Worm (Caenorhabditis elegans) whole organism, midembryonic: ENCODE data around the gene C29E4.15.

Experiments
- T22C8.4 ChIP-seq: fragments of 200-800 bp; sonication (Bioruptor generic); IDR thresholded peaks from 2 replicates; pipeline ENCODE4 v1.3.6; 2022; ENCODE audit warnings: missing genetic modification characterization, missing compliant biosample characterization
- cog-1 ChIP-seq: sonication (generic microtip); optimal IDR thresholded peaks from 2 replicates; lab custom pipeline; 2016; ENCODE audit warnings: missing genetic modification characterization, missing compliant biosample characterization
- flt-1 ChIP-seq: fragments of 200-800 bp; sonication (Bioruptor generic); IDR thresholded peaks from 2 replicates; pipeline ENCODE4 v1.3.6; 2022; ENCODE audit warnings: missing genetic modification characterization, missing compliant biosample characterization
- klf-2 ChIP-seq: fragments of 200-800 bp; sonication (Bioruptor generic); conservative IDR thresholded peaks from 2 replicates; pipeline ENCODE4 v1.3.6; 2022; ENCODE audit warnings: missing genetic modification reagents, missing genetic modification characterization, missing compliant biosample characterization
- med-1 ChIP-seq: sonication (generic microtip); optimal IDR thresholded peaks from 2 replicates; lab custom pipeline; 2017; ENCODE audit warnings: missing genetic modification characterization, mild to moderate bottlenecking, missing compliant biosample characterization, antibody characterized with exemption, missing genetic modification reagents; ENCODE audit not compliant: insufficient read depth
- ref-1 ChIP-seq: fragments of 200-800 bp; sonication (Bioruptor generic); conservative IDR thresholded peaks from 2 replicates; pipeline ENCODE4 v1.3.6; 2022; ENCODE audit warnings: missing genetic modification reagents, missing genetic modification characterization, missing compliant biosample characterization
- tab-1 ChIP-seq: fragments of 200-800 bp; sonication (Bioruptor generic); IDR thresholded peaks from 2 replicates; pipeline ENCODE4 v1.3.6; 2022; ENCODE audit warnings: missing genetic modification characterization, missing compliant biosample characterization
- ztf-23 ChIP-seq: fragments of 200-800 bp; sonication (Bioruptor generic); IDR thresholded peaks from 2 replicates; pipeline ENCODE4 v1.3.6; 2022; ENCODE audit warnings: missing genetic modification reagents, missing genetic modification characterization, missing compliant biosample characterization
- ztf-29 ChIP-seq: fragments of 200-800 bp; sonication (Bioruptor generic); IDR thresholded peaks from 2 replicates; pipeline ENCODE4 v1.3.6; 2022; ENCODE audit warnings: missing genetic modification reagents, missing genetic modification characterization, missing compliant biosample characterization

C29E4.15 gene

DNA sequence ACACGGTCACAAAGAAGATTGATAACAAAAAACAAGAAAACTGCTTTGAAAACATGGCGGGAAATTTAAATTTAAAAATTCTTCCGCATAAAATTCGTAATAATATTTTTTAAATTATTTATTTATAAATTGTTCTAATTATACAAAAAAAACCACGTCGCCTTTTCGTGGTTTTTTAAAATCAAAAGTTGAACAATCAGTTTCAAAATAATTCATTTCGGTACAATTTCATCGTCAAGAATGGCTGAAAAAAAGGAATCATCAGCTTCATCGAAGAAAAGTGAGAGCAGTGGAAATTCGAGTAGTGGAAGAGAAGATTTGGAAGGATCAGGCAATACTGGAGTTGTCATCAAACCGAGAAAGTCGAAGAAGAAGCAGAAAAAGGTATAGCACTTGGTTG lies 16.7 kb downstream of the C29E4.15 start, which contains the start of the genes F54H12.8 and F54H12.7:
Gene F54H12.8 (minus strand): TSS at position 101 of the 400 bp plus-strand sequence.
Gene F54H12.7 (plus strand): TSS at position 229 of the 400 bp plus-strand sequence.
- no peak for TF ChIP-seq ref-1 (GFP tag; lab: Robert Waterston, UW)
- TF ChIP-seq T22C8.4 (GFP tag; lab: Robert Waterston, UW) = no peak
- no peak for TF ChIP-seq cog-1 (tag; lab: Kevin White, UChicago)
- TF ChIP-seq flt-1 = no peak
- no peak for TF ChIP-seq ztf-29

DNA sequence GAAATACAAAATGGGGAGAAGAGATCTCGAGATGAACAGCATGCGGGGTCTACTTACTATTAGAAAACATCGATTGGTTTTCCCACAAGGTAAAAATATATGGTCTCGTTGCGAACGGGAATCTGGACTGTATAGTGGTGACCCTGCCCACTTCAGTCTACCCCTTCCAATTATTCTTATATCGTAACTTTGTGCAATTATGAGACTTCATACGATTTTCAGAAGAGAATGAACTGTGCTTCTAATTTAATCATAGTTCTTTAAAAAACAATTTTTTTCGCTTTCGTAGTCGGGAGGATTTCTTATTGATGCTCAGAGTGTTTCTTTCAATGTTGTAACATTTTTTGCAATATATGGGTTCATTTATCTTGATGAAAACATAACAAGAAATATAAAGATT lies 19.6 kb downstream of the C29E4.15 start, which contains the start of gene F54H12.5:
Gene F54H12.5 (minus strand): TSS at position 101 of the 400 bp plus-strand sequence.
- no peak for TF ChIP-seq tab-1 (GFP tag; lab: Robert Waterston, UW)
- TF ChIP-seq ztf-29 = no peak
- no peak for TF ChIP-seq klf-2 (GFP tag; lab: Robert Waterston, UW)
- TF ChIP-seq T22C8.4 (GFP tag; lab: Robert Waterston, UW) = no peak
- TF ChIP-seq ref-1 (GFP tag; lab: Robert Waterston, UW) = no peak
- no peak for TF ChIP-seq flt-1
- no peak for TF ChIP-seq ztf-23 (GFP tag; lab: Robert Waterston, UW)
- no peak for TF ChIP-seq cog-1 (tag; lab: Kevin White, UChicago)
- no peak for TF ChIP-seq med-1 (GFP tag; lab: Kevin White, UChicago)

- TF ChIP-seq ztf-23 (GFP tag; lab: Robert Waterston, UW) (no peak), tab-1 (GFP tag; lab: Robert Waterston, UW) (no peak), med-1 (GFP tag; lab: Kevin White, UChicago) (no peak), flt-1 (no peak), T22C8.4 (GFP tag; lab: Robert Waterston, UW) (no peak)
Measured at ce11 chrIII:7972687-7973086, 20.3 kb downstream of the C29E4.15 start.

DNA sequence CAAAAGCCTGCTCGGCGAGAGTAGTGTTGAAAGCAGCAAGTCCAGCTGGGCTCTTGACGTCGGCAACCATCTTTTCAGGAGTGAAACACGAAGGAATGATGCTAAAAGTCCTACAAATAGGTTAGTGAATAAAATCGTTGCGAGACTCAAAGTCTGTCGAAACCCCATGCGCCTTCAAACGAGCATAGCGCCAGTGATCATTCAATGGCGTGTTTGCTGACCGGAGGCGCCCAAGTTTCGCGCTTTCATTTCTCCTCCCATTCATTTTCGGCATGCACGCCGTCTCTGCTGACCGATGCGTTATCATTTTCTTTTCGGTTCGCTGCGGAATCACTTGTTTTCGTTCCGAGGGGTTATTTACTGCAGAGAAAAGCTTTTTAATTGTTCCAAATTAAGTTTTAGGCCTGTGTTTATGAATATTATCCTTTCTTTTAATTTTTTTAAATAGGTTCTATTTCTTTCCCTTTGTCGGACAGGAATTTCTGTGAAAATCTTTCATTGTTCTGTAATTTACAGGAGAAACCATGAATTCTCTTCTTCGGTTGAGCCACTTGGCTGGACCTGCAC lies 20.9 kb downstream of the C29E4.15 start, which contains the start of the genes eef-1B.1 and aco-2:
Gene eef-1B.1 (minus strand): TSS at position 186 of the 567 bp plus-strand sequence.
Gene aco-2 (plus strand): TSS at position 517 of the 567 bp plus-strand sequence.
- no peak for TF ChIP-seq ztf-29
- TF ChIP-seq cog-1 (tag; lab: Kevin White, UChicago) = peak; percentile 1
- no peak for TF ChIP-seq tab-1 (GFP tag; lab: Robert Waterston, UW)
- no peak for TF ChIP-seq flt-1

DNA sequence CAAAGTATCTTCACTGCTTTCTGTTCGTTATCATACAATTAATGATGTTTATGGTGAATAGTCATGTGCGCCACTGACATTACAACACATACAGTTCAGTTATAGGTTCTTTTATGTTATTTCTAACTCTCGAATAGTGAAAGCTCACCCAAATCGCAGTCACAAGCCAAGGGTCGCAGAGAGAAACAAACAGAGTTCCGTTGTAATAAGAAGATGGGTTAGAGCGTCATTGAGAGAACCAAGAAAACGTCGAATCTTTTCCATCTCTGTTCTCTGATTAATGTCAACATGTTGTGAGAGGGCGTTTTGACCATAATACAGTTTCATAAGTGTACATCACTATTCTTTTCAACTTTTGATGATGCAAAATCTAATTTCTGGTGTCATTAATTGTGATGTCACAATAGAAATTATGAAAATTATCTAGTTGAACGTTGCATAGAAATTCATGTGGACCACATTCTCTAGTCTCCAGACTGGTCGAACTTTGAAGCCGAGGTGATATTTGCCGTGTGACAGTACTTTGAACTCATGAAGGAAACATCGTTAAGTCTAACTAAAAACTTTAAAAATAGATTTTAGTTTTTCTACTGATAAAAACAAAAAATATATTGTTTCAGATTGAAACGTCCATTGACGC lies 21.7 kb downstream of the C29E4.15 start:
- TF ChIP-seq cog-1 (tag; lab: Kevin White, UChicago) (no peak), ztf-23 (GFP tag; lab: Robert Waterston, UW) (no peak), T22C8.4 (GFP tag; lab: Robert Waterston, UW) (no peak), flt-1 (no peak), klf-2 (GFP tag; lab: Robert Waterston, UW) (no peak), med-1 (GFP tag; lab: Kevin White, UChicago) (no peak), ref-1 (GFP tag; lab: Robert Waterston, UW) (no peak), tab-1 (GFP tag; lab: Robert Waterston, UW) (no peak)

ce11 chrIII:7977224-7977623 lies 24.8 kb downstream of the C29E4.15 start:
- TF ChIP-seq klf-2 (GFP tag; lab: Robert Waterston, UW) (no peak), cog-1 (tag; lab: Kevin White, UChicago) (no peak), ztf-23 (GFP tag; lab: Robert Waterston, UW) (no peak), T22C8.4 (GFP tag; lab: Robert Waterston, UW) (no peak), tab-1 (GFP tag; lab: Robert Waterston, UW) (no peak), med-1 (GFP tag; lab: Kevin White, UChicago) (no peak), flt-1 (no peak), ref-1 (GFP tag; lab: Robert Waterston, UW) (no peak), ztf-29 (no peak)

DNA sequence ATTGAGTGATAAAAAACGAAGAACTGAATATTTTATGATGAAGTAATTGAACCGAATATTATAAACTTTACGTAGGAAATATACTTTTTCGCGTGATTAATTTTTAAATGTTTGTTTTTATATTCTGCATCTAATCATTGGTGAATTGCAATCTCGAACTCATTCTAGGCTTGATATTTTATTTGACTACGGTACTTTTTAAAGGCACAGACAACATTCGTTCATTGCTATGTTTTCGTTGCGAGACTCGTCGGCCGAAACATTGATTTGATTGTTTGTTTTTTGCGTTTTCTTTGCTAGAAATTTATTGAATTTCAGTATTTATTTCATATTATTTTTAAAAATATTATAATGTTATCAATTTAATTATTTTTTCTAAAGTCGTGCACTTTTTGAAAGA lies 25.4 kb downstream of the C29E4.15 start, which contains the start of gene C06G4.4:
Gene C06G4.4 (minus strand): TSS at position 36 of the 400 bp plus-strand sequence.
- TF ChIP-seq ref-1 (GFP tag; lab: Robert Waterston, UW) (no peak), tab-1 (GFP tag; lab: Robert Waterston, UW) (no peak), T22C8.4 (GFP tag; lab: Robert Waterston, UW) (no peak), flt-1 (no peak), klf-2 (GFP tag; lab: Robert Waterston, UW) (no peak), cog-1 (tag; lab: Kevin White, UChicago) (no peak), med-1 (GFP tag; lab: Kevin White, UChicago) (no peak), ztf-29 (no peak), ztf-23 (GFP tag; lab: Robert Waterston, UW) (no peak)

DNA sequence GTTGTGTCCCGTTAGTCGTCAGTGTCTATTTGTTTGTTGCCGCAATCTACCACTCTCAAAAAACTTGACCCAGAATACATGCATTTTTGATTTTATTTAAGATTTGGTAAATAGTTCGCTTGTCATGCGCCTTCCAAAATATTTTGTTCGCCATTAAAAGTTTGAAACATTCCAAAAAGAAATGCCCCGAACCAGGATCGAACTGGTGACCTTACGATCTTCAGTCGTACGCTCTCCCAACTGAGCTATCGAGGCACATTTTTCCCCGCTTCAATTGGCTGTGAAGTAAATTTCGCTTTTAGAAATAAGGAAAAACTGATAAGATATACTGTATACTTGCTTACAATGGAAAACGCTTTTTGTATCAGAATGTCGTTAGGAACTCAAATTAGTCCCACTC lies 25.9 kb downstream of the C29E4.15 start:
- TF ChIP-seq flt-1 (no peak), med-1 (GFP tag; lab: Kevin White, UChicago) (no peak), tab-1 (GFP tag; lab: Robert Waterston, UW) (no peak), ztf-29 (no peak), T22C8.4 (GFP tag; lab: Robert Waterston, UW) (no peak), klf-2 (GFP tag; lab: Robert Waterston, UW) (no peak), cog-1 (tag; lab: Kevin White, UChicago) (no peak), ref-1 (GFP tag; lab: Robert Waterston, UW) (no peak), ztf-23 (GFP tag; lab: Robert Waterston, UW) (no peak)

DNA sequence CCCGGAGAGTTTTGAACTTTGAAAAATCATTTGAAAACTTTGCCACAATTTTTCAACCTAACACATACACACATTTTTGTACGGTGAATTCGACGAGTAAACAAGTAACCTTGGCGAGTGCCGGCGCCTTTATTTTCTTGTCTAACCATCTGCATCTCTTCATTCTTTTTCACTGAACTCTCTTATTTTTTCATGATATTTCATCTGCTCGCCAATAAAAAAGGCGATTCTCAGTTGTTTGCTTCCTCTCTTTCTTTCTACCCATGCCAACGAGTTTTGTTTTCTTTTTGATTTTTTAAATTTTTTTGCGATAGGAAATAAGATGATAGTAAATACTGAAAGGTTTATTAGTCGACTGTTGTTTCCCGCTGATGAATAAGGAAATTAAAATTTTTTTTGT lies 26.3 kb downstream of the C29E4.15 start:
- TF ChIP-seq tab-1 (GFP tag; lab: Robert Waterston, UW) (no peak), T22C8.4 (GFP tag; lab: Robert Waterston, UW) (no peak), ref-1 (GFP tag; lab: Robert Waterston, UW) (no peak), cog-1 (tag; lab: Kevin White, UChicago) (no peak), ztf-29 (no peak), flt-1 (no peak), med-1 (GFP tag; lab: Kevin White, UChicago) (no peak), ztf-23 (GFP tag; lab: Robert Waterston, UW) (no peak), klf-2 (GFP tag; lab: Robert Waterston, UW) (no peak)
